Worm (Caenorhabditis elegans): Measurements from ENCODE around the gene W06D11.2.
"Not testable (repeated sequence)": the region's sequence is repeated elsewhere in the genome, so short reads cannot be mapped to it uniquely, and the experiment has no call there.

The W06D11.2 gene

ce11 chrX:12302755-12303154, 6.2 kb upstream of the W06D11.2 start, which contains the start of gene dot-1.3:
TSS of gene dot-1.3 (minus strand) at chrX:12302855.
- not testable (repeated sequence) for TF ChIP-seq F55B11.4 (tag; optimal IDR thresholded peaks at IDR 0.05; ENCODE audit: borderline replicate concordance, insufficient read depth); egl-18 (GFP tag; IDR thresholded peaks at IDR 0.05); ztf-3 (GFP tag; optimal IDR thresholded peaks at IDR 0.05)

ce11 chrX:12299834-12300233, 3.3 kb upstream of the W06D11.2 start, which contains the start of gene W06D11.5:
TSS of gene W06D11.5 (plus strand) at chrX:12300134.
- TF ChIP-seq F23B12.7 (tag; optimal IDR thresholded peaks at IDR 0.05; ENCODE audit: insufficient read depth) (no peak), nhr-179 (tag; optimal IDR thresholded peaks at IDR 0.05) (no peak), die-1 (tag; optimal IDR thresholded peaks at IDR 0.05) (no peak), Y53G8AR.9 (GFP tag; conservative IDR thresholded peaks at IDR 0.05) (no peak), ceh-58 (GFP tag; IDR thresholded peaks at IDR 0.05) (no peak), mes-4 (tag; optimal IDR thresholded peaks at IDR 0.05) (no peak), ccch-3 (GFP tag; optimal IDR thresholded peaks at IDR 0.05) (no peak), Y67H2A.10 (GFP tag; conservative IDR thresholded peaks at IDR 0.05) (no peak), snpc-4 (GFP tag; optimal IDR thresholded peaks at IDR 0.05) (no peak), snpc-4 (tag; optimal IDR thresholded peaks at IDR 0.05) (no peak), chd-7 (tag; optimal IDR thresholded peaks at IDR 0.05) (no peak), hsf-1 (GFP tag; IDR thresholded peaks at IDR 0.05) (no peak)

- peak; percentile 26; the same call in 1 of the 2 replicates for TF ChIP-seq hmg-1.2 (GFP tag; IDR thresholded peaks at IDR 0.05)
- no peak for TF ChIP-seq let-607 (tag; optimal IDR thresholded peaks at IDR 0.05)
- TF ChIP-seq F37B4.10 (GFP tag; IDR thresholded peaks at IDR 0.05), result no peak
- TF ChIP-seq B0019.2 (GFP tag; conservative IDR thresholded peaks at IDR 0.05), result no peak
- no peak for TF ChIP-seq zfh-2 (GFP tag; conservative IDR thresholded peaks at IDR 0.05)
- peak; percentile 78 for TF ChIP-seq madf-8 (GFP tag; conservative IDR thresholded peaks at IDR 0.05)
- TF ChIP-seq dpl-1 (GFP tag; optimal IDR thresholded peaks at IDR 0.05), result no peak
- TF ChIP-seq unc-130 (GFP tag; optimal IDR thresholded peaks at IDR 0.05), result no peak
- TF ChIP-seq madf-6 (GFP tag; IDR thresholded peaks at IDR 0.05), result peak; percentile 69
- no peak for TF ChIP-seq rcor-1 (GFP tag; IDR thresholded peaks at IDR 0.05)
- no peak for TF ChIP-seq K11D2.4 (GFP tag; IDR thresholded peaks at IDR 0.05)
- TF ChIP-seq ceh-58 (GFP tag; IDR thresholded peaks at IDR 0.05), result no peak
- TF ChIP-seq lir-1 (GFP tag; conservative IDR thresholded peaks at IDR 0.05), result no peak
- TF ChIP-seq dpff-1 (tag; optimal IDR thresholded peaks at IDR 0.05), result no peak
- TF ChIP-seq chd-7 (tag; optimal IDR thresholded peaks at IDR 0.05), result no peak
- no peak for TF ChIP-seq aptf-3 (GFP tag; IDR thresholded peaks at IDR 0.05)
- TF ChIP-seq efl-1 (GFP tag; optimal IDR thresholded peaks at IDR 0.05), result peak; percentile 73
Observed at ce11 chrX:12298324-12298723, 1.8 kb upstream of the W06D11.2 start, which contains the start of gene W06D11.3. TSS of gene W06D11.3 (plus strand) at chrX:12298683.

- TF ChIP-seq snpc-1.1 (tag; optimal IDR thresholded peaks at IDR 0.05; ENCODE audit: insufficient read depth) (no peak), cebp-1 (GFP tag; IDR thresholded peaks at IDR 0.05) (no peak), cebp-1 (tag; optimal IDR thresholded peaks at IDR 0.05) (no peak), Y67H2A.10 (GFP tag; conservative IDR thresholded peaks at IDR 0.05) (no peak), nhr-80 (tag; optimal IDR thresholded peaks at IDR 0.05) (no peak), zfh-2 (GFP tag; conservative IDR thresholded peaks at IDR 0.05) (no peak)
Observed at ce11 chrX:12294263-12294662, 2.3 kb downstream of the W06D11.2 start, which contains the start of gene W06D11.1. TSS of gene W06D11.1 (plus strand) at chrX:12294563.

Measured in whole organism, young adult.